Worm (Caenorhabditis elegans) whole organism, L1 larva: ENCODE results near the gene D2023.3.

Experiments
- C04F5.9 ChIP-seq: sonication (generic microtip); optimal IDR thresholded peaks from 2 replicates; lab custom pipeline; 2016; ENCODE audit warnings: missing genetic modification characterization, missing compliant biosample characterization
- C16A3.4 ChIP-seq: fragments of 150-350 bp; optimal IDR thresholded peaks from 2 replicates; lab custom pipeline; 2014; ENCODE audit warnings: missing biosample characterization, missing genetic modification characterization
- C34B4.2 ChIP-seq: sonication (generic microtip); optimal IDR thresholded peaks from 2 replicates; lab custom pipeline; 2017; ENCODE audit warnings: mild to moderate bottlenecking, missing genetic modification characterization, missing compliant biosample characterization
- F16B12.6 ChIP-seq: fragments of 150-350 bp; optimal IDR thresholded peaks from 2 replicates; lab custom pipeline; 2014; ENCODE audit warnings: missing biosample characterization, missing genetic modification characterization
- alr-1 ChIP-seq: fragments of 200-800 bp; sonication (Bioruptor generic); optimal IDR thresholded peaks from 2 replicates; lab custom pipeline; 2018; ENCODE audit warnings: borderline replicate concordance, mild to moderate bottlenecking, missing genetic modification characterization, missing compliant biosample characterization
- ama-1 ChIP-seq: fragments of 150-350 bp; optimal IDR thresholded peaks from 2 replicates; lab custom pipeline; 2014
- blmp-1 ChIP-seq: fragments of 150-350 bp; optimal IDR thresholded peaks from 2 replicates; lab custom pipeline; 2014; ENCODE audit warnings: missing biosample characterization, missing genetic modification characterization
- ceh-63 ChIP-seq: fragments of 200-800 bp; sonication (Bioruptor generic); optimal IDR thresholded peaks from 2 replicates; lab custom pipeline; 2018; ENCODE audit warnings: mild to moderate bottlenecking, missing genetic modification characterization, missing compliant biosample characterization
- ceh-8 ChIP-seq: fragments of 200-800 bp; sonication (Bioruptor generic); optimal IDR thresholded peaks from 2 replicates; lab custom pipeline; 2018; ENCODE audit warnings: mild to moderate bottlenecking, missing genetic modification characterization, moderate library complexity, missing compliant biosample characterization
- ceh-82 ChIP-seq, 3 experiments: fragments of 150-350 bp in 1 of 3; sonication (generic microtip) in 2 of 3; optimal IDR thresholded peaks; 2 replicates each; lab custom pipeline; 2014 to 2017; ENCODE audit warnings: missing biosample characterization in 3 of 3, missing genetic modification characterization in 3 of 3
- ceh-88 ChIP-seq: fragments of 200-800 bp; sonication (Bioruptor generic); IDR thresholded peaks from 2 replicates; pipeline ENCODE4 v1.3.6; 2022; ENCODE audit warnings: missing genetic modification characterization, missing compliant biosample characterization
- ceh-90 ChIP-seq: sonication (generic microtip); optimal IDR thresholded peaks from 2 replicates; lab custom pipeline; 2016; ENCODE audit warnings: missing genetic modification characterization, missing compliant biosample characterization
- ces-1 ChIP-seq: fragments of 150-350 bp; optimal IDR thresholded peaks from 2 replicates; lab custom pipeline; 2014; ENCODE audit warnings: missing biosample characterization, missing genetic modification reagents, missing genetic modification characterization
- dsc-1 ChIP-seq: sonication (generic microtip); optimal IDR thresholded peaks from 2 replicates; lab custom pipeline; 2016; ENCODE audit warnings: mild to moderate bottlenecking, missing genetic modification characterization, missing compliant biosample characterization
- elt-2 ChIP-seq: sonication (generic microtip); optimal IDR thresholded peaks from 2 replicates; lab custom pipeline; 2016; ENCODE audit warnings: missing genetic modification characterization, mild to moderate bottlenecking, inconsistent platforms, missing compliant biosample characterization, missing genetic modification reagents
- ets-5 ChIP-seq: fragments of 200-800 bp; sonication (Bioruptor generic); IDR thresholded peaks from 2 replicates; pipeline ENCODE4 v1.3.6; 2022; ENCODE audit warnings: missing genetic modification characterization, missing compliant biosample characterization
- fkh-10 ChIP-seq: sonication (generic microtip); optimal IDR thresholded peaks from 2 replicates; lab custom pipeline; 2017; ENCODE audit warnings: missing biosample characterization, missing genetic modification reagents, missing genetic modification characterization
- fkh-8 ChIP-seq: sonication (generic microtip); optimal IDR thresholded peaks from 2 replicates; lab custom pipeline; 2016; ENCODE audit warnings: mild to moderate bottlenecking, missing genetic modification characterization, missing compliant biosample characterization
- fos-1 ChIP-seq: fragments of 150-350 bp; optimal IDR thresholded peaks from 2 replicates; lab custom pipeline; 2014; ENCODE audit warnings: missing biosample characterization, missing genetic modification characterization
- hlh-17 ChIP-seq: fragments of 200-800 bp; sonication (Bioruptor generic); optimal IDR thresholded peaks from 2 replicates; lab custom pipeline; 2018; ENCODE audit warnings: missing genetic modification characterization, mild to moderate bottlenecking, missing compliant biosample characterization, moderate library complexity, borderline replicate concordance
- hlh-4 ChIP-seq: sonication (generic microtip); optimal IDR thresholded peaks from 2 replicates; lab custom pipeline; 2016; ENCODE audit warnings: mild to moderate bottlenecking, missing genetic modification characterization, missing compliant biosample characterization
- isw-1 ChIP-seq: fragments of 200-800 bp; sonication (Bioruptor generic); IDR thresholded peaks from 2 replicates; pipeline ENCODE4 v1.3.6; 2022; ENCODE audit warnings: missing genetic modification characterization, missing compliant biosample characterization
- jun-1 ChIP-seq: fragments of 150-350 bp; optimal IDR thresholded peaks from 2 replicates; lab custom pipeline; 2014; ENCODE audit warnings: missing biosample characterization, missing genetic modification reagents, missing genetic modification characterization
- lin-13 ChIP-seq: fragments of 150-350 bp; optimal IDR thresholded peaks from 2 replicates; lab custom pipeline; 2014; ENCODE audit warnings: missing biosample characterization, missing genetic modification reagents, missing genetic modification characterization
- lin-15B ChIP-seq: fragments of 150-350 bp; sonication (generic microtip); optimal IDR thresholded peaks from 3 replicates; lab custom pipeline; 2014; ENCODE audit warnings: missing biosample characterization, missing genetic modification characterization
- lin-39 ChIP-seq: fragments of 150-350 bp; optimal IDR thresholded peaks from 2 replicates; lab custom pipeline; 2014; ENCODE audit warnings: missing biosample characterization, missing genetic modification reagents, missing genetic modification characterization
- lir-3 ChIP-seq: sonication (generic microtip); optimal IDR thresholded peaks from 2 replicates; lab custom pipeline; 2016; ENCODE audit warnings: mild to moderate bottlenecking, missing genetic modification characterization, moderate library complexity, missing compliant biosample characterization; ENCODE audit not compliant: poor library complexity
- lsy-2 ChIP-seq, 2 experiments: fragments of 150-350 bp; optimal IDR thresholded peaks; 2 replicates each; lab custom pipeline; 2014; ENCODE audit warnings: missing biosample characterization in 2 of 2, missing genetic modification characterization in 2 of 2
- mab-9 ChIP-seq: fragments of 200-800 bp; sonication (Bioruptor generic); IDR thresholded peaks from 2 replicates; pipeline ENCODE4 v1.3.6; 2022; ENCODE audit warnings: missing genetic modification reagents, missing genetic modification characterization, missing compliant biosample characterization
- nhr-11 ChIP-seq: fragments of 150-350 bp; optimal IDR thresholded peaks from 2 replicates; lab custom pipeline; 2014; ENCODE audit warnings: missing biosample characterization, missing genetic modification characterization
- nhr-19 ChIP-seq: fragments of 200-800 bp; sonication (Bioruptor generic); conservative IDR thresholded peaks from 2 replicates; pipeline ENCODE4 v1.3.6; 2022; ENCODE audit warnings: missing genetic modification characterization, missing compliant biosample characterization
- nhr-20 ChIP-seq: sonication (generic microtip); optimal IDR thresholded peaks from 2 replicates; lab custom pipeline; 2016; ENCODE audit warnings: mild to moderate bottlenecking, missing genetic modification characterization, missing compliant biosample characterization
- nhr-237 ChIP-seq: fragments of 150-350 bp; optimal IDR thresholded peaks from 2 replicates; lab custom pipeline; 2014; ENCODE audit warnings: missing biosample characterization, missing genetic modification characterization
- nhr-28 ChIP-seq: fragments of 150-350 bp; optimal IDR thresholded peaks from 2 replicates; lab custom pipeline; 2014; ENCODE audit warnings: missing biosample characterization, missing genetic modification characterization
- nhr-71 ChIP-seq: sonication (generic microtip); optimal IDR thresholded peaks from 2 replicates; lab custom pipeline; 2016; ENCODE audit warnings: mild to moderate bottlenecking, missing genetic modification characterization, moderate library complexity, missing compliant biosample characterization
- nhr-76 ChIP-seq: sonication (generic microtip); optimal IDR thresholded peaks from 2 replicates; lab custom pipeline; 2017; ENCODE audit warnings: missing biosample characterization, missing genetic modification characterization
- nhr-77 ChIP-seq: fragments of 150-350 bp; optimal IDR thresholded peaks from 2 replicates; lab custom pipeline; 2014; ENCODE audit warnings: missing biosample characterization, missing genetic modification characterization
- nhr-84 ChIP-seq: sonication (generic microtip); optimal IDR thresholded peaks from 2 replicates; lab custom pipeline; 2017; ENCODE audit warnings: missing biosample characterization, missing genetic modification characterization
- nhr-85 ChIP-seq: sonication (generic microtip); peaks from one replicate; lab custom pipeline; 2016; ENCODE audit warnings: missing genetic modification characterization, inconsistent platforms, missing compliant biosample characterization
- nhr-90 ChIP-seq: sonication (generic microtip); optimal IDR thresholded peaks from 2 replicates; lab custom pipeline; 2016; ENCODE audit warnings: mild to moderate bottlenecking, missing genetic modification characterization, missing compliant biosample characterization; ENCODE audit not compliant: poor library complexity
- skn-1 ChIP-seq: fragments of 150-350 bp; optimal IDR thresholded peaks from 2 replicates; lab custom pipeline; 2014; ENCODE audit warnings: missing biosample characterization, missing genetic modification characterization
- snpc-4 ChIP-seq: fragments of 150-350 bp; optimal IDR thresholded peaks from 2 replicates; lab custom pipeline; 2014; ENCODE audit warnings: missing biosample characterization, missing genetic modification characterization
- snu-23 ChIP-seq: sonication (generic microtip); optimal IDR thresholded peaks from 2 replicates; lab custom pipeline; 2016; ENCODE audit warnings: missing genetic modification characterization, missing compliant biosample characterization
- swsn-7 ChIP-seq: sonication (generic microtip); optimal IDR thresholded peaks from 2 replicates; lab custom pipeline; 2016; ENCODE audit warnings: missing genetic modification characterization, missing compliant biosample characterization
- tlp-1 ChIP-seq: fragments of 150-350 bp; optimal IDR thresholded peaks from 2 replicates; lab custom pipeline; 2014; ENCODE audit warnings: missing biosample characterization, missing genetic modification characterization
- unc-30 ChIP-seq: sonication (generic microtip); optimal IDR thresholded peaks from 2 replicates; lab custom pipeline; 2017; ENCODE audit warnings: missing biosample characterization, missing genetic modification characterization
- unc-62 ChIP-seq: fragments of 150-350 bp; optimal IDR thresholded peaks from 2 replicates; lab custom pipeline; 2014; ENCODE audit warnings: missing biosample characterization, missing genetic modification reagents, missing genetic modification characterization
- unc-86 ChIP-seq: sonication (generic microtip); optimal IDR thresholded peaks from 2 replicates; lab custom pipeline; 2016; ENCODE audit warnings: missing genetic modification characterization, missing compliant biosample characterization
- unc-98 ChIP-seq: fragments of 200-800 bp; sonication (Bioruptor generic); IDR thresholded peaks from 2 replicates; pipeline ENCODE4 v1.3.6; 2022; ENCODE audit warnings: missing genetic modification characterization, missing compliant biosample characterization
- xbp-1 ChIP-seq: sonication (generic microtip); optimal IDR thresholded peaks from 2 replicates; lab custom pipeline; 2016; ENCODE audit warnings: missing genetic modification characterization, missing compliant biosample characterization
- zag-1 ChIP-seq: fragments of 150-350 bp; optimal IDR thresholded peaks from 2 replicates; lab custom pipeline; 2014; ENCODE audit warnings: missing biosample characterization, missing genetic modification characterization
- zip-4 ChIP-seq: fragments of 200-800 bp; sonication (Bioruptor generic); optimal IDR thresholded peaks from 2 replicates; lab custom pipeline; 2018; ENCODE audit warnings: mild to moderate bottlenecking, missing genetic modification characterization, moderate library complexity, missing compliant biosample characterization
- ztf-11 ChIP-seq, 2 experiments: sonication (generic microtip); optimal IDR thresholded peaks; 2 replicates each; lab custom pipeline; 2016 to 2017; ENCODE audit warnings: missing genetic modification characterization in 2 of 2, missing biosample characterization in 1 of 2, missing compliant biosample characterization in 1 of 2
- ztf-4 ChIP-seq: fragments of 150-350 bp; optimal IDR thresholded peaks from 2 replicates; lab custom pipeline; 2014; ENCODE audit warnings: missing biosample characterization, missing genetic modification characterization

D2023.3 gene

DNA sequence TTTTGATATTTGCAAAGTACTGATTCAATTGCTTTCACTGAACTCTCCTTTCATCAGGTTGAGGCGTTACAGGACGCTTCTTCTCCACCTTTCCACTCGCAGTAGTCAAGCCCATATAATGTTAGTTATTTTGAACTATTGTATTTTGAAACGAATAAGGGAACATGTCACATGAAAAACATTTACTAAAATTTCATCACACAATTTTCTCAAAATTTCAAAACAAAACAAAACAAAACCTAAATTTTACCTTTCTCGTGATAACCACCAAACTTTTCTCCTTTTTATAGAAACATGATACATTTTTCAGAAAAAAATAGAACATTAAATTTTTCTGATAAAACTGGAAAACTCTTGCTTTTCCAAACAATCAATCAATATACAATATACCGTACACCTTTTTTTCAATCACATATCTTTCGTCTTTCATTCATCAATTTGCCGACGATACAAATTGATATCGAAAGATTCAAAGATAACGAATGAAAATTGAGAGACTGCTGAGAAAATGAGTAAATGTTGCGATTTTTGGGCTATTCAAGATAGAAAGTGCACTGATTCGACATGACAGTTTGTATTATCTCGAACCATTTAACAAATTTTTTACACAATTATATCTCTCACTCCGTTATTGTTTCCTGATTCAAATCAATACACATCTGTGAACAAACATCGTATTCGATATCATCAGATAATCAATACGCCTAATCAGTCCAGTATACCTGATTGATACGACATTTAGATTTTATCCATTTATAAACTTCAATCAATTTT is 10.6 kb downstream of the D2023.3 start:
- TF ChIP-seq hlh-4 (tag; lab: Kevin White, UChicago): no peak
- TF ChIP-seq skn-1: no peak
- no peak for TF ChIP-seq fkh-10 (GFP tag; lab: Kevin White, UChicago)
- no peak for TF ChIP-seq C04F5.9 (tag; lab: Kevin White, UChicago)
- TF ChIP-seq F16B12.6: no peak
- TF ChIP-seq unc-30 (tag; lab: Kevin White, UChicago): no peak
- TF ChIP-seq hlh-17 (GFP tag; lab: Kevin White, UChicago): no peak
- TF ChIP-seq elt-2 (tag; lab: Kevin White, UChicago): no peak
- no peak for TF ChIP-seq dsc-1 (tag; lab: Kevin White, UChicago)
- no peak for TF ChIP-seq ceh-63
- peak; percentile 82 for TF ChIP-seq nhr-20 (tag; lab: Kevin White, UChicago)
- TF ChIP-seq nhr-237: no peak
- no peak for TF ChIP-seq ceh-90 (tag; lab: Kevin White, UChicago)
- no peak for TF ChIP-seq nhr-11 (tag; lab: Kevin White, UChicago)
- TF ChIP-seq nhr-85 (tag; lab: Kevin White, UChicago): peak; percentile 92
- TF ChIP-seq lin-13 (GFP tag; lab: Kevin White, UChicago): no peak
- no peak for TF ChIP-seq C34B4.2 (tag; lab: Kevin White, UChicago)
- TF ChIP-seq alr-1 (tag; lab: Kevin White, UChicago): no peak
- TF ChIP-seq unc-98 (GFP tag; lab: Robert Waterston, UW): no peak
- peak; percentile 74 for TF ChIP-seq nhr-71
- no peak for TF ChIP-seq zip-4 (GFP tag; lab: Kevin White, UChicago)
- no peak for TF ChIP-seq ceh-8 (GFP tag; lab: Kevin White, UChicago)
- TF ChIP-seq mab-9 (GFP tag; lab: Robert Waterston, UW): no peak
- no peak for TF ChIP-seq xbp-1 (tag; lab: Kevin White, UChicago)
- TF ChIP-seq fkh-8 (tag; lab: Kevin White, UChicago): no peak
- peak; percentile 66 for TF ChIP-seq nhr-19
- TF ChIP-seq snu-23 (GFP tag; lab: Kevin White, UChicago): peak; percentile 53
- peak; percentile 9 to 74 for TF ChIP-seq lsy-2 (tag; optimal IDR thresholded peaks at IDR 0.05; lab: Kevin White, UChicago)
- no peak for TF ChIP-seq ces-1 (GFP tag; lab: Kevin White, UChicago)
- no peak for TF ChIP-seq fos-1 (tag; lab: Kevin White, UChicago)
- TF ChIP-seq nhr-84: no peak
- peak; percentile 50 for TF ChIP-seq blmp-1
- TF ChIP-seq snpc-4 (tag; lab: Kevin White, UChicago): no peak
- no peak for TF ChIP-seq nhr-76 (tag; lab: Kevin White, UChicago)
- no peak for TF ChIP-seq ztf-11 (tag; optimal IDR thresholded peaks at IDR 0.05; lab: Kevin White, UChicago)
- no peak for TF ChIP-seq C16A3.4 (tag; lab: Kevin White, UChicago)
- peak; percentile 55 for TF ChIP-seq nhr-90 (tag; lab: Kevin White, UChicago)
- no peak for TF ChIP-seq ceh-88 (GFP tag; lab: Robert Waterston, UW)
- no peak for TF ChIP-seq tlp-1
- no peak for TF ChIP-seq lin-39 (tag; lab: Kevin White, UChicago)
- no peak for TF ChIP-seq swsn-7
- no peak for TF ChIP-seq ceh-82 (tag; optimal IDR thresholded peaks at IDR 0.05; lab: Kevin White, UChicago)
- no peak for TF ChIP-seq isw-1
- TF ChIP-seq ets-5 (GFP tag; lab: Robert Waterston, UW): no peak
- no peak for TF ChIP-seq jun-1 (tag; lab: Kevin White, UChicago)
- TF ChIP-seq lin-15B (tag; lab: Kevin White, UChicago): no peak
- TF ChIP-seq unc-86 (tag; lab: Kevin White, UChicago): no peak
- TF ChIP-seq lir-3 (tag; lab: Kevin White, UChicago): no peak
- TF ChIP-seq nhr-28 (tag; lab: Kevin White, UChicago): no peak
- TF ChIP-seq unc-62 (GFP tag; lab: Kevin White, UChicago): no peak
- TF ChIP-seq ztf-4: no peak
- no peak for TF ChIP-seq zag-1 (tag; lab: Kevin White, UChicago)
- no peak for TF ChIP-seq ama-1 (lab: Kevin White, UChicago)
- TF ChIP-seq nhr-77 (tag; lab: Kevin White, UChicago): no peak
